Worm (Caenorhabditis elegans): ENCODE measurements around the gene F23B12.4.

F23B12.4 gene

DNA sequence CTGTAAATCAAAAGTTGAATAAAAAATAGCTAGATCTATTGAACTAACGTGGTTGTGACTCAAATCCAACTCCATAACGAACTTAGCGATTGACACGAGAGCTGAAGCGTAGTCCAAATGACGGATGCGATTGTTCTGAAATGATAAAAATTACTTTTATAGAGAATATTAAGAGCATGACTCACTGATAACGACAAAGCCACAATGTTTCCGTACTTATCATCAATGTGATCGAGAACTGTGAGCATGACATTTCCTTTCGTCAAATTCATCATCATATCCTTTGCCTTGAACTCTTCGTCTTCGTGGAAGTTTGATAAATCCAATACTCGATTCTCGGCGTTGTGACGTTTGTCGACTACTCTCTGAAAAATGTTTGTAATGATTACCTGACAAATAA, 26.9 kb upstream of the F23B12.4 start:
- TF ChIP-seq klf-2 (GFP tag; conservative IDR thresholded peaks at IDR 0.05), result no peak

- TF ChIP-seq ztf-29 (GFP tag; IDR thresholded peaks at IDR 0.05) (no peak), cog-1 (tag; optimal IDR thresholded peaks at IDR 0.05) (no peak), med-1 (GFP tag; optimal IDR thresholded peaks at IDR 0.05; ENCODE audit: insufficient read depth) (no peak), ztf-23 (GFP tag; IDR thresholded peaks at IDR 0.05) (no peak), T22C8.4 (GFP tag; IDR thresholded peaks at IDR 0.05) (no peak), flt-1 (GFP tag; IDR thresholded peaks at IDR 0.05) (no peak), tab-1 (GFP tag; IDR thresholded peaks at IDR 0.05) (no peak)
Observed at ce11 chrV:14414964-14415564, 25.9 kb upstream of the F23B12.4 start, which contains the start of the genes nxf-1 and C15H11.11. Gene nxf-1, minus strand, starts transcription at chrV:14415014. Gene C15H11.11, plus strand, starts transcription at chrV:14415499.

ce11 chrV:14417735-14418134, 23.2 kb upstream of the F23B12.4 start, which contains the start of the genes nxf-2 and set-31:
Gene nxf-2, minus strand, starts transcription at chrV:14417835.
Gene set-31, plus strand, starts transcription at chrV:14417903.
- TF ChIP-seq ztf-23 (GFP tag; IDR thresholded peaks at IDR 0.05) (no peak), ref-1 (GFP tag; conservative IDR thresholded peaks at IDR 0.05) (no peak), med-1 (GFP tag; optimal IDR thresholded peaks at IDR 0.05; ENCODE audit: insufficient read depth) (no peak), ztf-29 (GFP tag; IDR thresholded peaks at IDR 0.05) (no peak), flt-1 (GFP tag; IDR thresholded peaks at IDR 0.05) (no peak), tab-1 (GFP tag; IDR thresholded peaks at IDR 0.05) (no peak), klf-2 (GFP tag; conservative IDR thresholded peaks at IDR 0.05) (no peak), cog-1 (tag; optimal IDR thresholded peaks at IDR 0.05) (no peak), T22C8.4 (GFP tag; IDR thresholded peaks at IDR 0.05) (no peak)

DNA sequence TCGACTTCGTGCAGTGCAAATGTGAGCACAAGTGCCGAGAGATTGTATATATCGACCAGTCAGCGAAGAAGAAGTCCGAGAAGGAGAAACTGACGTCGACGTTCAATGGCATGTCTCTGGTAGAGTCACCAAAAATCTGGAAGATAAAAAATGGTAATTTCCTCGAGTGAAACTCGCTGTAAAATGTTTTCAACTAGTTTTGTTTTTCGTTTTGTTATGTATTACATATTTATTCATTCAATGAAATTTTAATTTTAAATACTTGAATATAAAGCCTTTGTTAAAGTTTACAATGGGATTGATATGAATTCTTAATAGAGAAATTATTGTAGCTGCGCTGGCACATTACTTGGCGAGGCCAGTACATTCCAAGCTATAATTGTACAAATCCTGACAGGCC, 21.1 kb upstream of the F23B12.4 start:
- TF ChIP-seq med-1 (GFP tag; optimal IDR thresholded peaks at IDR 0.05; ENCODE audit: insufficient read depth) (no peak), cog-1 (tag; optimal IDR thresholded peaks at IDR 0.05) (no peak), T22C8.4 (GFP tag; IDR thresholded peaks at IDR 0.05) (no peak), ztf-29 (GFP tag; IDR thresholded peaks at IDR 0.05) (no peak), flt-1 (GFP tag; IDR thresholded peaks at IDR 0.05) (no peak)

- TF ChIP-seq tab-1 (GFP tag; IDR thresholded peaks at IDR 0.05), result no peak
- TF ChIP-seq ztf-29 (GFP tag; IDR thresholded peaks at IDR 0.05), result no peak
- no peak for TF ChIP-seq flt-1 (GFP tag; IDR thresholded peaks at IDR 0.05)
- TF ChIP-seq T22C8.4 (GFP tag; IDR thresholded peaks at IDR 0.05), result no peak
- no peak for TF ChIP-seq med-1 (GFP tag; optimal IDR thresholded peaks at IDR 0.05; ENCODE audit: insufficient read depth)
- no peak for TF ChIP-seq klf-2 (GFP tag; conservative IDR thresholded peaks at IDR 0.05)
- TF ChIP-seq ztf-23 (GFP tag; IDR thresholded peaks at IDR 0.05), result no peak
- TF ChIP-seq cog-1 (tag; optimal IDR thresholded peaks at IDR 0.05), result no peak
- no peak for TF ChIP-seq ref-1 (GFP tag; conservative IDR thresholded peaks at IDR 0.05)
Observed at ce11 chrV:14421325-14421724, 19.6 kb upstream of the F23B12.4 start, which contains the start of gene dhs-22. Gene dhs-22, minus strand, starts transcription at chrV:14421440.

ce11 chrV:14422317-14422716, 18.6 kb upstream of the F23B12.4 start, which contains the start of gene pas-1:
Gene pas-1, minus strand, starts transcription at chrV:14422618.
- TF ChIP-seq T22C8.4 (GFP tag; IDR thresholded peaks at IDR 0.05) (no peak), tab-1 (GFP tag; IDR thresholded peaks at IDR 0.05) (no peak)

ce11 chrV:14423268-14423667, 17.7 kb upstream of the F23B12.4 start, which contains the start of gene rpoa-12:
Gene rpoa-12, minus strand, starts transcription at chrV:14423304.
- no peak for TF ChIP-seq ref-1 (GFP tag; conservative IDR thresholded peaks at IDR 0.05)
- TF ChIP-seq cog-1 (tag; optimal IDR thresholded peaks at IDR 0.05), result no peak
- no peak for TF ChIP-seq T22C8.4 (GFP tag; IDR thresholded peaks at IDR 0.05)
- TF ChIP-seq tab-1 (GFP tag; IDR thresholded peaks at IDR 0.05), result no peak

ce11 chrV:14424958-14425492, 15.9 kb upstream of the F23B12.4 start, which contains the start of gene rrsr-1:
Gene rrsr-1, minus strand, starts transcription at chrV:14425008.
- TF ChIP-seq ztf-29 (GFP tag; IDR thresholded peaks at IDR 0.05) (no peak), tab-1 (GFP tag; IDR thresholded peaks at IDR 0.05) (peak; percentile 54; the same call in 1 of the 2 replicates), klf-2 (GFP tag; conservative IDR thresholded peaks at IDR 0.05) (no peak), med-1 (GFP tag; optimal IDR thresholded peaks at IDR 0.05; ENCODE audit: insufficient read depth) (peak; percentile 65), flt-1 (GFP tag; IDR thresholded peaks at IDR 0.05) (0 out of 2 replicates have a peak, but pooled peaks have one; percentile 41), ztf-23 (GFP tag; IDR thresholded peaks at IDR 0.05) (peak; percentile 68; the same call in 1 of the 2 replicates)

DNA sequence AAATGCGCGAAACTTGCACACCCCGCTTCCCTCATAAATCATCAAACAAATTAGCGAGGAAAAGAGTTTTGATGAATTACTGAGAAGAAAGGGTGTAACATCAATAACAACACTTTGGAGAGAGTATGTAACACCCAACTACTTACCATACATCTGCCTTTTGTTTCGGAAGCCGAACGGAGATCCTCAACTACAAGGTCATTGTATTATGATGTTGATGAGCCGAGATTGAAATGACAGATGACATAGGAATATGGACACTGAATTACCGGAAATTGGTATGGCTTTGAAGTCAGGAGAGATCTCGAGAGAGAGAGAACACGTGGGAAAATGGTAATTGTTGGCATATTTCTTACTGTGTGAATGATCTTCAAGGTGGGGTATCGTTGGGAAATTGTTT, 14.9 kb upstream of the F23B12.4 start:
- TF ChIP-seq ztf-23 (GFP tag; IDR thresholded peaks at IDR 0.05) (no peak), T22C8.4 (GFP tag; IDR thresholded peaks at IDR 0.05) (no peak), ref-1 (GFP tag; conservative IDR thresholded peaks at IDR 0.05) (no peak), med-1 (GFP tag; optimal IDR thresholded peaks at IDR 0.05; ENCODE audit: insufficient read depth) (no peak), cog-1 (tag; optimal IDR thresholded peaks at IDR 0.05) (no peak), flt-1 (GFP tag; IDR thresholded peaks at IDR 0.05) (no peak), ztf-29 (GFP tag; IDR thresholded peaks at IDR 0.05) (no peak), tab-1 (GFP tag; IDR thresholded peaks at IDR 0.05) (no peak), klf-2 (GFP tag; conservative IDR thresholded peaks at IDR 0.05) (no peak)

DNA sequence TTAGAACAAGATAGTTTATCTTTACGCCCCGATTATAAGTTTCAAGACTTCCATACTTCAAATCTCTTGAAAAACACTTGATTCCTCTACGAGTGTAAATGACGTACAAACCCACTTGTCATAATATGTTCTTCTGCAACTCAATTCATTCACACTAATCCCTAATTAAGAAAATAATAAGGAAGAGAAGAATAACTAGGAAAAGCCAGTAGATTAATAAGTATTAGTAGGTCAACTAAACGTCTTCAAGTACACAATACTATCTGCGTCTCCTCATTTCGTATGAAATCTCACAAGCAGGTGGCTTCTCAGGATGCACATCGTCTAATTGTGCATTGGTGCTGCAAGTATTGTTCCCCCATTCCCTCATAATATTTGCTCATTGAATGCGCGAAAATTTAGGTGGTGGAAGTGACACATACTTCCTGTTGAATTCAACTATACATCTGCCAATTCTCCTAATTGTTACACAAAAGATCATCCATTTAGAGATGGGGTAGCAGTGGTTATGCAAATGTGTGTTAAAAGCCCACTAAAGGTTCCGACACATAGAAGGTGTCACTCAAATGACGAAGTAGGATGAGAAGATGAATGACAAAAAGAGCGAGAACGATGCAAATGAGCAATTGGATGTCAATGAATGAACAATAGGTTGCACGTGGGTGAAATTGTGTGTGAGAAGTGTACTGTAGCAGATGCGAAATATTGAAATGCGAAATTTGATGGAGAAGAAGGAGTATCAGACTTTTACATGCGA, 13.7 kb upstream of the F23B12.4 start:
- TF ChIP-seq cog-1 (tag; optimal IDR thresholded peaks at IDR 0.05) (no peak), T22C8.4 (GFP tag; IDR thresholded peaks at IDR 0.05) (no peak), ztf-29 (GFP tag; IDR thresholded peaks at IDR 0.05) (no peak), klf-2 (GFP tag; conservative IDR thresholded peaks at IDR 0.05) (no peak), ref-1 (GFP tag; conservative IDR thresholded peaks at IDR 0.05) (no peak), ztf-23 (GFP tag; IDR thresholded peaks at IDR 0.05) (no peak), tab-1 (GFP tag; IDR thresholded peaks at IDR 0.05) (no peak), flt-1 (GFP tag; IDR thresholded peaks at IDR 0.05) (no peak), med-1 (GFP tag; optimal IDR thresholded peaks at IDR 0.05; ENCODE audit: insufficient read depth) (no peak)
